Worm (Caenorhabditis elegans) whole organism, L4 larva: ENCODE results near the gene ZK829.1.

Source experiments
- cey-2 ChIP-seq: sonication (generic microtip); optimal IDR thresholded peaks from 3 replicates; lab custom pipeline; 2017; ENCODE audit warnings: missing genetic modification characterization, mild to moderate bottlenecking, missing compliant biosample characterization, antibody characterized with exemption, borderline replicate concordance; ENCODE audit not compliant: insufficient read depth
- nhr-237 ChIP-seq: sonication (generic microtip); optimal IDR thresholded peaks from 2 replicates; lab custom pipeline; 2017; ENCODE audit warnings: missing biosample characterization, missing genetic modification characterization
- tag-97 ChIP-seq: fragments of 200-800 bp; sonication (Bioruptor generic); IDR thresholded peaks from 2 replicates; pipeline ENCODE4 v1.3.6; 2022; ENCODE audit warnings: missing genetic modification characterization, missing compliant biosample characterization
- unc-130 ChIP-seq: sonication (generic microtip); optimal IDR thresholded peaks from 2 replicates; lab custom pipeline; 2016; ENCODE audit warnings: missing genetic modification reagents, missing genetic modification characterization, missing compliant biosample characterization
- ztf-11 ChIP-seq: fragments of 150-350 bp; optimal IDR thresholded peaks from 2 replicates; lab custom pipeline; 2014; ENCODE audit warnings: missing biosample characterization, missing genetic modification characterization

ce11 chrIV:11899358-11899757, 42.9 kb downstream of the ZK829.1 start, which contains the start of gene nhr-43:
- TF ChIP-seq unc-130 (GFP tag; lab: Kevin White, UChicago), result no peak
- no peak for TF ChIP-seq nhr-237 (tag; lab: Kevin White, UChicago)
- TF ChIP-seq ztf-11 (tag; lab: Kevin White, UChicago), result no peak
- no peak for TF ChIP-seq tag-97 (GFP tag; lab: Robert Waterston, UW)
- no peak for TF ChIP-seq cey-2 (tag; lab: Kevin White, UChicago)
